Worm (Caenorhabditis elegans) whole organism, L3 larva: ENCODE results near the gene F13B6.1.

Source experiments
- R02D3.7 ChIP-seq: fragments of 150-350 bp; optimal IDR thresholded peaks from 2 replicates; lab custom pipeline; 2014; ENCODE audit warnings: missing biosample characterization, missing genetic modification characterization
- ZK546.5 ChIP-seq: sonication (generic microtip); optimal IDR thresholded peaks from 2 replicates; lab custom pipeline; 2017; ENCODE audit warnings: missing biosample characterization, missing genetic modification characterization
- aly-2 ChIP-seq: fragments of 150-350 bp; optimal IDR thresholded peaks from 2 replicates; lab custom pipeline; 2014; ENCODE audit warnings: missing biosample characterization, missing genetic modification characterization
- ama-1 ChIP-seq: fragments of 150-350 bp; optimal IDR thresholded peaks from 2 replicates; lab custom pipeline; 2018
- ceh-16 ChIP-seq: sonication (generic microtip); optimal IDR thresholded peaks from 2 replicates; lab custom pipeline; 2017; ENCODE audit warnings: missing biosample characterization, missing genetic modification characterization
- ceh-82 ChIP-seq: fragments of 150-350 bp; optimal IDR thresholded peaks from 2 replicates; lab custom pipeline; 2014; ENCODE audit warnings: missing biosample characterization, missing genetic modification characterization
- ceh-9 ChIP-seq: sonication (generic microtip); optimal IDR thresholded peaks from 2 replicates; lab custom pipeline; 2018; ENCODE audit warnings: missing biosample characterization, missing genetic modification characterization
- egl-27 ChIP-seq: sonication (generic microtip); optimal IDR thresholded peaks from 4 replicates; lab custom pipeline; 2017; ENCODE audit warnings: missing biosample characterization, missing genetic modification reagents, missing genetic modification characterization
- elt-1 ChIP-seq: fragments of 150-350 bp; optimal IDR thresholded peaks from 2 replicates; lab custom pipeline; 2014; ENCODE audit warnings: missing biosample characterization, missing genetic modification characterization
- elt-2 ChIP-seq: sonication (generic microtip); optimal IDR thresholded peaks from 2 replicates; lab custom pipeline; 2016; ENCODE audit warnings: missing genetic modification reagents, mild to moderate bottlenecking, missing genetic modification characterization, missing compliant biosample characterization
- elt-3 ChIP-seq, 3 experiments: fragments of 150-350 bp in 1 of 3; sonication (generic microtip) in 2 of 3; optimal IDR thresholded peaks; 2 replicates in 2 of 3; 4 replicates in 1 of 3; lab custom pipeline; 2014 to 2017; ENCODE audit warnings: missing biosample characterization in 3 of 3, missing genetic modification characterization in 3 of 3
- eor-1 ChIP-seq, 2 experiments: fragments of 150-350 bp; optimal IDR thresholded peaks; 2 replicates each; lab custom pipeline; 2014 to 2018; ENCODE audit warnings: missing biosample characterization in 2 of 2, missing genetic modification characterization in 2 of 2
- fkh-10 ChIP-seq: sonication (generic microtip); optimal IDR thresholded peaks from 2 replicates; lab custom pipeline; 2017; ENCODE audit warnings: missing biosample characterization, missing genetic modification reagents, missing genetic modification characterization
- fkh-2 ChIP-seq: fragments of 150-350 bp; optimal IDR thresholded peaks from 2 replicates; lab custom pipeline; 2014; ENCODE audit warnings: missing biosample characterization, missing genetic modification reagents, missing genetic modification characterization
- fos-1 ChIP-seq: fragments of 150-350 bp; optimal IDR thresholded peaks from 2 replicates; lab custom pipeline; 2014; ENCODE audit warnings: missing biosample characterization, missing genetic modification characterization
- lin-15B ChIP-seq: fragments of 150-350 bp; optimal IDR thresholded peaks from 2 replicates; lab custom pipeline; 2014; ENCODE audit warnings: missing biosample characterization, missing genetic modification characterization
- lin-39 ChIP-seq: fragments of 150-350 bp; optimal IDR thresholded peaks from 2 replicates; lab custom pipeline; 2018; ENCODE audit warnings: missing biosample characterization, missing genetic modification reagents, missing genetic modification characterization
- lsy-12 ChIP-seq: sonication (generic microtip); optimal IDR thresholded peaks from 2 replicates; lab custom pipeline; 2016; ENCODE audit warnings: mild to moderate bottlenecking, missing genetic modification characterization, missing compliant biosample characterization
- mdl-1 ChIP-seq: fragments of 150-350 bp; optimal IDR thresholded peaks from 2 replicates; lab custom pipeline; 2014; ENCODE audit warnings: missing biosample characterization, missing genetic modification characterization
- mml-1 ChIP-seq: fragments of 150-350 bp; sonication (generic microtip); optimal IDR thresholded peaks from 3 replicates; lab custom pipeline; 2014; ENCODE audit warnings: missing biosample characterization, missing genetic modification characterization
- nhr-23 ChIP-seq: fragments of 150-350 bp; optimal IDR thresholded peaks from 2 replicates; lab custom pipeline; 2014; ENCODE audit warnings: missing biosample characterization, missing genetic modification reagents, missing genetic modification characterization
- nhr-25 ChIP-seq: sonication (generic microtip); optimal IDR thresholded peaks from 2 replicates; lab custom pipeline; 2017; ENCODE audit warnings: missing biosample characterization, missing genetic modification characterization
- nhr-43 ChIP-seq: sonication (generic microtip); optimal IDR thresholded peaks from 2 replicates; lab custom pipeline; 2016; ENCODE audit warnings: mild to moderate bottlenecking, missing genetic modification characterization, missing compliant biosample characterization; ENCODE audit not compliant: poor library complexity, severe bottlenecking
- nhr-67 ChIP-seq: fragments of 150-350 bp; optimal IDR thresholded peaks from 2 replicates; lab custom pipeline; 2014; ENCODE audit warnings: missing biosample characterization, missing genetic modification characterization
- nhr-76 ChIP-seq: fragments of 150-350 bp; sonication (generic microtip); optimal IDR thresholded peaks from 5 replicates; lab custom pipeline; 2014; ENCODE audit warnings: missing biosample characterization, missing genetic modification characterization
- nhr-77 ChIP-seq: fragments of 150-350 bp; optimal IDR thresholded peaks from 2 replicates; lab custom pipeline; 2014; ENCODE audit warnings: missing biosample characterization, missing genetic modification characterization
- pha-4 ChIP-seq: fragments of 150-350 bp; optimal IDR thresholded peaks from 2 replicates; lab custom pipeline; 2014; ENCODE audit warnings: missing biosample characterization, missing genetic modification reagents, missing genetic modification characterization
- pqm-1 ChIP-seq: fragments of 150-350 bp; optimal IDR thresholded peaks from 2 replicates; lab custom pipeline; 2017; ENCODE audit warnings: missing biosample characterization, missing genetic modification characterization, inconsistent platforms
- skn-1 ChIP-seq: fragments of 150-350 bp; optimal IDR thresholded peaks from 2 replicates; lab custom pipeline; 2014; ENCODE audit warnings: missing biosample characterization, missing genetic modification characterization
- snpc-4 ChIP-seq: fragments of 150-350 bp; optimal IDR thresholded peaks from 2 replicates; lab custom pipeline; 2014; ENCODE audit warnings: missing biosample characterization, missing genetic modification characterization
- tbx-2 ChIP-seq: sonication (generic microtip); optimal IDR thresholded peaks from 2 replicates; lab custom pipeline; 2016; ENCODE audit warnings: mild to moderate bottlenecking, missing genetic modification characterization, missing compliant biosample characterization
- ztf-11 ChIP-seq: fragments of 150-350 bp; optimal IDR thresholded peaks from 2 replicates; lab custom pipeline; 2014; ENCODE audit warnings: missing biosample characterization, missing genetic modification characterization
- ztf-4 ChIP-seq: fragments of 150-350 bp; optimal IDR thresholded peaks from 2 replicates; lab custom pipeline; 2014; ENCODE audit warnings: missing biosample characterization, missing genetic modification characterization

Gene F13B6.1

ce11 chrIV:7499302-7499701 lies 43.0 kb downstream of the F13B6.1 start:
- TF ChIP-seq snpc-4 (tag; lab: Kevin White, UChicago) (peak; percentile 63), pqm-1 (no peak)
- TF ChIP-seq, all 47 proteins: peak for 1

- TF ChIP-seq aly-2 (tag; lab: Kevin White, UChicago) (no peak), elt-1 (tag; lab: Kevin White, UChicago) (peak; percentile 64)
- TF ChIP-seq, all 47 proteins: peak for 1
Observed at ce11 chrIV:7500924-7501323, 44.6 kb downstream of the F13B6.1 start.

- TF ChIP-seq elt-2 (tag; lab: Kevin White, UChicago): peak; percentile 46
- no peak for TF ChIP-seq ZK546.5
- TF ChIP-seq eor-1 (tag; optimal IDR thresholded peaks at IDR 0.05; lab: Kevin White, UChicago): no peak
- TF ChIP-seq egl-27 (tag; lab: Kevin White, UChicago): no peak
- TF ChIP-seq nhr-76 (tag; lab: Kevin White, UChicago): no peak
- no peak for TF ChIP-seq elt-1 (tag; lab: Kevin White, UChicago)
- TF ChIP-seq tbx-2 (tag; lab: Kevin White, UChicago): no peak
- TF ChIP-seq, all 47 proteins: peak for 1
Observed at ce11 chrIV:7501337-7501736, 45.0 kb downstream of the F13B6.1 start, which contains the start of gene F55G1.15. F55G1.15 (minus strand) TSS chrIV:7501437.

- TF ChIP-seq ceh-9 (tag; lab: Kevin White, UChicago): no peak
- TF ChIP-seq aly-2 (tag; lab: Kevin White, UChicago): no peak
- TF ChIP-seq elt-1 (tag; lab: Kevin White, UChicago): no peak
- TF ChIP-seq fos-1: no peak
- no peak for TF ChIP-seq mdl-1
- no peak for TF ChIP-seq skn-1 (tag; lab: Kevin White, UChicago)
- no peak for TF ChIP-seq ceh-16 (tag; lab: Kevin White, UChicago)
- TF ChIP-seq mml-1 (tag; lab: Kevin White, UChicago): no peak
- no peak for TF ChIP-seq nhr-67 (tag; lab: Kevin White, UChicago)
- TF ChIP-seq ceh-82: no peak
- no peak for TF ChIP-seq lin-15B (tag; lab: Kevin White, UChicago)
- TF ChIP-seq ztf-4 (tag; lab: Kevin White, UChicago): no peak
- TF ChIP-seq pqm-1: no peak
- no peak for TF ChIP-seq fkh-2 (tag; lab: Kevin White, UChicago)
- TF ChIP-seq nhr-77 (tag; lab: Kevin White, UChicago): no peak
- TF ChIP-seq ztf-11 (tag; lab: Kevin White, UChicago): no peak
- TF ChIP-seq nhr-25 (tag; lab: Kevin White, UChicago): no peak
- TF ChIP-seq nhr-23: no peak
- TF ChIP-seq, all 47 proteins: peak for 0
Observed at ce11 chrIV:7503322-7503721, 47.0 kb downstream of the F13B6.1 start, which contains the start of gene glt-6. glt-6 (plus strand) TSS chrIV:7503622.

DNA sequence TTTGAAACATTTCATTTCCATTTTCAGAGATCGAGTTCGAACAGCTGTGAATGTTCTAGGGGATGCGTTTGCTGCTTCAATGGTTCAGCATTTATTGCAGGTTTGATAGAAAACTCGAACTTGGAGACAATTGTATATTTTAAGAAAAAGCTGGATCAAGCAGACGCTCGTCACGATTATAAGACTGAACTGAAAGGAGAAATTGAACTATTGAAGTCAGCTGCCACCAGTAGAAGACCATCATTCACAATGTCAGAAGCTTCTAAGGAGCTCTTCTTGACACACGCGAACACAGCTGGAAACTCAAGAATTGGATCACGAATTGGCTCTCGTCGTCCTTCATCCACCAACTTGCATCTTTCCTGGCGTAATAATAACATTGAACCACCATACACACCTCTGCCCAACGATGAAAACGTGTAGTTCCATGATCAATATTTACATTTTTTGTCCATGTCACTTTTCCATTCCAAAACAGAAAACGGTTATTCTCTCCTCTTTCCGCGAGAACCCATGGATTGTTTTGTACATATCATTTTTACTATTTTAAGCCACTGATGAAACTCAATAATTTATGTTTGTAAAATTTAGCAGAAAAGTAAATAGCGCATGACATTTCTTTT lies 49.7 kb downstream of the F13B6.1 start:
- TF ChIP-seq lsy-12 (tag; lab: Kevin White, UChicago) (peak; percentile 48), ama-1 (lab: Kevin White, UChicago) (peak; percentile 95), R02D3.7 (peak; percentile 30), pha-4 (tag; lab: Kevin White, UChicago) (peak; percentile 65), lin-39 (tag; lab: Kevin White, UChicago) (peak; percentile 25), fkh-10 (GFP tag; lab: Kevin White, UChicago) (no peak), nhr-43 (tag; lab: Kevin White, UChicago) (peak; percentile 54), nhr-23 (no peak), elt-3 (tag; optimal IDR thresholded peaks at IDR 0.05; lab: Kevin White, UChicago) (no peak), pqm-1 (peak; percentile 4), nhr-77 (tag; lab: Kevin White, UChicago) (no peak), elt-2 (tag; lab: Kevin White, UChicago) (peak; percentile 38), skn-1 (tag; lab: Kevin White, UChicago) (no peak), aly-2 (tag; lab: Kevin White, UChicago) (peak; percentile 44)
